Worm (Caenorhabditis elegans) whole organism, L1 larva: ENCODE results near the gene fzy-1.

Experiments
- C04F5.9 ChIP-seq: sonication (generic microtip); optimal IDR thresholded peaks from 2 replicates; lab custom pipeline; 2016; ENCODE audit warnings: missing genetic modification characterization, missing compliant biosample characterization
- C16A3.4 ChIP-seq: fragments of 150-350 bp; optimal IDR thresholded peaks from 2 replicates; lab custom pipeline; 2014; ENCODE audit warnings: missing biosample characterization, missing genetic modification characterization
- Y116A8C.19 ChIP-seq: sonication (generic microtip); optimal IDR thresholded peaks from 2 replicates; lab custom pipeline; 2016; ENCODE audit warnings: missing compliant biosample characterization, missing genetic modification characterization, borderline replicate concordance
- aha-1 ChIP-seq: fragments of 150-350 bp; optimal IDR thresholded peaks from 2 replicates; lab custom pipeline; 2014; ENCODE audit warnings: missing biosample characterization, missing genetic modification characterization
- alr-1 ChIP-seq: fragments of 200-800 bp; sonication (Bioruptor generic); optimal IDR thresholded peaks from 2 replicates; lab custom pipeline; 2018; ENCODE audit warnings: borderline replicate concordance, mild to moderate bottlenecking, missing genetic modification characterization, missing compliant biosample characterization
- aly-2 ChIP-seq: fragments of 150-350 bp; optimal IDR thresholded peaks from 2 replicates; lab custom pipeline; 2014; ENCODE audit warnings: missing biosample characterization, missing genetic modification characterization
- blmp-1 ChIP-seq: fragments of 150-350 bp; optimal IDR thresholded peaks from 2 replicates; lab custom pipeline; 2014; ENCODE audit warnings: missing biosample characterization, missing genetic modification characterization
- ceh-8 ChIP-seq: fragments of 200-800 bp; sonication (Bioruptor generic); optimal IDR thresholded peaks from 2 replicates; lab custom pipeline; 2018; ENCODE audit warnings: mild to moderate bottlenecking, missing genetic modification characterization, moderate library complexity, missing compliant biosample characterization
- ceh-82 ChIP-seq, 3 experiments: fragments of 150-350 bp in 1 of 3; sonication (generic microtip) in 2 of 3; optimal IDR thresholded peaks; 2 replicates each; lab custom pipeline; 2014 to 2017; ENCODE audit warnings: missing biosample characterization in 3 of 3, missing genetic modification characterization in 3 of 3
- ceh-90 ChIP-seq: sonication (generic microtip); optimal IDR thresholded peaks from 2 replicates; lab custom pipeline; 2016; ENCODE audit warnings: missing genetic modification characterization, missing compliant biosample characterization
- dpl-1 ChIP-seq, 3 experiments: fragments of 150-350 bp in 2 of 3; sonication (generic microtip) in 1 of 3; optimal IDR thresholded peaks; 2 replicates each; lab custom pipeline; 2014 to 2017; ENCODE audit warnings: missing biosample characterization in 3 of 3, missing genetic modification characterization in 3 of 3, missing genetic modification reagents in 3 of 3
- dsc-1 ChIP-seq: sonication (generic microtip); optimal IDR thresholded peaks from 2 replicates; lab custom pipeline; 2016; ENCODE audit warnings: mild to moderate bottlenecking, missing genetic modification characterization, missing compliant biosample characterization
- efl-1 ChIP-seq, 4 experiments: fragments of 150-350 bp; optimal IDR thresholded peaks in 3 of 4; peaks in 1 of 4; 1 replicate in 1 of 4; 2 replicates in 3 of 4; lab custom pipeline; 2014; ENCODE audit warnings: missing biosample characterization in 2 of 4, missing genetic modification characterization in 2 of 4, missing genetic modification reagents in 2 of 4
- elt-2 ChIP-seq: sonication (generic microtip); optimal IDR thresholded peaks from 2 replicates; lab custom pipeline; 2016; ENCODE audit warnings: missing genetic modification characterization, mild to moderate bottlenecking, inconsistent platforms, missing compliant biosample characterization, missing genetic modification reagents
- fkh-4 ChIP-seq: sonication (generic microtip); optimal IDR thresholded peaks from 2 replicates; lab custom pipeline; 2016; ENCODE audit warnings: missing compliant biosample characterization, missing genetic modification characterization, borderline replicate concordance
- fkh-8 ChIP-seq: sonication (generic microtip); optimal IDR thresholded peaks from 2 replicates; lab custom pipeline; 2016; ENCODE audit warnings: mild to moderate bottlenecking, missing genetic modification characterization, missing compliant biosample characterization
- fos-1 ChIP-seq: fragments of 150-350 bp; optimal IDR thresholded peaks from 2 replicates; lab custom pipeline; 2014; ENCODE audit warnings: missing biosample characterization, missing genetic modification characterization
- grh-1 ChIP-seq: fragments of 200-800 bp; sonication (Bioruptor generic); IDR thresholded peaks from 2 replicates; pipeline ENCODE4 v1.3.6; 2022; ENCODE audit warnings: missing genetic modification reagents, missing genetic modification characterization, missing compliant biosample characterization
- hlh-17 ChIP-seq: fragments of 200-800 bp; sonication (Bioruptor generic); optimal IDR thresholded peaks from 2 replicates; lab custom pipeline; 2018; ENCODE audit warnings: missing genetic modification characterization, mild to moderate bottlenecking, missing compliant biosample characterization, moderate library complexity, borderline replicate concordance
- jun-1 ChIP-seq: fragments of 150-350 bp; optimal IDR thresholded peaks from 2 replicates; lab custom pipeline; 2014; ENCODE audit warnings: missing biosample characterization, missing genetic modification reagents, missing genetic modification characterization
- lin-13 ChIP-seq: fragments of 150-350 bp; optimal IDR thresholded peaks from 2 replicates; lab custom pipeline; 2014; ENCODE audit warnings: missing biosample characterization, missing genetic modification reagents, missing genetic modification characterization
- lin-14 ChIP-seq: fragments of 200-800 bp; sonication (Bioruptor generic); optimal IDR thresholded peaks from 2 replicates; lab custom pipeline; 2018; ENCODE audit warnings: mild to moderate bottlenecking, missing genetic modification characterization, moderate library complexity, missing compliant biosample characterization
- lsy-2 ChIP-seq, 2 experiments: fragments of 150-350 bp; optimal IDR thresholded peaks; 2 replicates each; lab custom pipeline; 2014; ENCODE audit warnings: missing biosample characterization in 2 of 2, missing genetic modification characterization in 2 of 2
- mdl-1 ChIP-seq, 2 experiments: fragments of 150-350 bp; optimal IDR thresholded peaks; 2 replicates each; lab custom pipeline; 2014 to 2017; ENCODE audit warnings: missing biosample characterization in 2 of 2, missing genetic modification characterization in 2 of 2, inconsistent platforms in 1 of 2
- mef-2 ChIP-seq: fragments of 150-350 bp; optimal IDR thresholded peaks from 2 replicates; lab custom pipeline; 2014; ENCODE audit warnings: missing biosample characterization, missing genetic modification characterization
- mep-1 ChIP-seq: fragments of 150-350 bp; optimal IDR thresholded peaks from 2 replicates; lab custom pipeline; 2014; ENCODE audit warnings: missing biosample characterization, missing genetic modification characterization
- nhr-12 ChIP-seq: sonication (generic microtip); optimal IDR thresholded peaks from 2 replicates; lab custom pipeline; 2017; ENCODE audit warnings: missing biosample characterization, missing genetic modification characterization
- nhr-237 ChIP-seq: fragments of 150-350 bp; optimal IDR thresholded peaks from 2 replicates; lab custom pipeline; 2014; ENCODE audit warnings: missing biosample characterization, missing genetic modification characterization
- nhr-28 ChIP-seq: fragments of 150-350 bp; optimal IDR thresholded peaks from 2 replicates; lab custom pipeline; 2014; ENCODE audit warnings: missing biosample characterization, missing genetic modification characterization
- nhr-47 ChIP-seq: sonication (generic microtip); optimal IDR thresholded peaks from 2 replicates; lab custom pipeline; 2016; ENCODE audit warnings: mild to moderate bottlenecking, missing genetic modification characterization, moderate library complexity, missing compliant biosample characterization
- nhr-71 ChIP-seq: sonication (generic microtip); optimal IDR thresholded peaks from 2 replicates; lab custom pipeline; 2016; ENCODE audit warnings: mild to moderate bottlenecking, missing genetic modification characterization, moderate library complexity, missing compliant biosample characterization
- nhr-76 ChIP-seq: sonication (generic microtip); optimal IDR thresholded peaks from 2 replicates; lab custom pipeline; 2017; ENCODE audit warnings: missing biosample characterization, missing genetic modification characterization
- nhr-84 ChIP-seq: sonication (generic microtip); optimal IDR thresholded peaks from 2 replicates; lab custom pipeline; 2017; ENCODE audit warnings: missing biosample characterization, missing genetic modification characterization
- nhr-85 ChIP-seq: sonication (generic microtip); peaks from one replicate; lab custom pipeline; 2016; ENCODE audit warnings: missing genetic modification characterization, inconsistent platforms, missing compliant biosample characterization
- pqm-1 ChIP-seq: sonication (generic microtip); optimal IDR thresholded peaks from 3 replicates; lab custom pipeline; 2017; ENCODE audit warnings: missing biosample characterization, missing genetic modification characterization
- rnt-1 ChIP-seq: sonication (generic microtip); optimal IDR thresholded peaks from 2 replicates; lab custom pipeline; 2016; ENCODE audit warnings: mild to moderate bottlenecking, missing genetic modification characterization, moderate library complexity, missing compliant biosample characterization
- skn-1 ChIP-seq: fragments of 150-350 bp; optimal IDR thresholded peaks from 2 replicates; lab custom pipeline; 2014; ENCODE audit warnings: missing biosample characterization, missing genetic modification characterization
- snu-23 ChIP-seq: sonication (generic microtip); optimal IDR thresholded peaks from 2 replicates; lab custom pipeline; 2016; ENCODE audit warnings: missing genetic modification characterization, missing compliant biosample characterization
- sptf-1 ChIP-seq: fragments of 150-350 bp; optimal IDR thresholded peaks from 2 replicates; lab custom pipeline; 2014; ENCODE audit warnings: missing biosample characterization, missing genetic modification characterization
- sup-37 ChIP-seq: fragments of 200-800 bp; sonication (Bioruptor generic); optimal IDR thresholded peaks from 2 replicates; lab custom pipeline; 2018; ENCODE audit warnings: mild to moderate bottlenecking, missing genetic modification characterization, missing compliant biosample characterization
- tbx-2 ChIP-seq: sonication (generic microtip); optimal IDR thresholded peaks from 2 replicates; lab custom pipeline; 2016; ENCODE audit warnings: missing genetic modification characterization, missing compliant biosample characterization
- tlp-1 ChIP-seq: fragments of 150-350 bp; optimal IDR thresholded peaks from 2 replicates; lab custom pipeline; 2014; ENCODE audit warnings: missing biosample characterization, missing genetic modification characterization
- unc-130 ChIP-seq: fragments of 150-350 bp; optimal IDR thresholded peaks from 2 replicates; lab custom pipeline; 2017; ENCODE audit warnings: missing biosample characterization, missing genetic modification characterization, inconsistent platforms
- unc-30 ChIP-seq: sonication (generic microtip); optimal IDR thresholded peaks from 2 replicates; lab custom pipeline; 2017; ENCODE audit warnings: missing biosample characterization, missing genetic modification characterization
- unc-62 ChIP-seq: fragments of 150-350 bp; optimal IDR thresholded peaks from 2 replicates; lab custom pipeline; 2014; ENCODE audit warnings: missing biosample characterization, missing genetic modification reagents, missing genetic modification characterization
- unc-86 ChIP-seq: sonication (generic microtip); optimal IDR thresholded peaks from 2 replicates; lab custom pipeline; 2016; ENCODE audit warnings: missing genetic modification characterization, missing compliant biosample characterization
- xbp-1 ChIP-seq: sonication (generic microtip); optimal IDR thresholded peaks from 2 replicates; lab custom pipeline; 2016; ENCODE audit warnings: missing genetic modification characterization, missing compliant biosample characterization
- zag-1 ChIP-seq: fragments of 150-350 bp; optimal IDR thresholded peaks from 2 replicates; lab custom pipeline; 2014; ENCODE audit warnings: missing biosample characterization, missing genetic modification characterization

Gene fzy-1

DNA sequence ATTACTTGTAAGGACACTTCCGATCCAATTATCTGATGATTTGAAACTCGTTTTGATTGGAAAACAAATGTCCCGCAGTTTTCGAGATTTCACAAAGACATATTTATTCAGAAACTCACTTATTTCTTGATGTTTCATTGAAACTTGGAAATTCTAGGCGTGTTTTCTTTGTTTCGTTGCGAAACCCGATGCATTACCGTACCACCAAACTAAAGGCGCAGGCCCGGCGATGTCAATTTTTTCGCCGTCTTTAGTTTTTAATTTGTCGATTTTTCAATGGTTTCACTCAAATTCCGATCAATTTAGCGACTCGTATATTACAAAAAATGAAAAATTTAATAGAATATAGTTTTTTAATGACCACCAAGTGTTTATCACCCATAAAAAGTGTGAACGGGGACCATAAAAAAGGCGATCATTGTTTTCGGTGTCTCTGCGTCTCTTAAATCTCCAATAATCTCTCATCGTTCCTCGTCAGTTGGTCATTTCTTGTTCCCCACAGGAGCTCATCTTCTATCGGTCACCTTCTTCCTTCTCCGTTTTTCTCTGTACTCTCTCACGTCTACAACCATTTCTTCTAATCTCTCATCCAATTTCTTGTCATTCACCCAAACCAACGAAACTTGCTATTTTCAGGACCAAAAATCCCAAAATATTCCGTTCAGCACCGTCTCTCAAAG lies 34.7 kb upstream of the fzy-1 start, which contains the start of gene clr-1:
Gene clr-1 (plus strand): TSS at position 630 of the 680 bp plus-strand sequence.
- no peak for TF ChIP-seq skn-1
- no peak for TF ChIP-seq lin-13 (GFP tag; lab: Kevin White, UChicago)
- peak; percentile 8 for TF ChIP-seq nhr-85 (tag; lab: Kevin White, UChicago)
- no peak for TF ChIP-seq efl-1 (optimal IDR thresholded peaks at IDR 0.05; lab: Kevin White, UChicago)
- TF ChIP-seq efl-1 (GFP tag; optimal IDR thresholded peaks at IDR 0.05 in 1 of 2; lab: Kevin White, UChicago): peak in 1 of 2 experiments; percentile 34
- TF ChIP-seq mef-2 (tag; lab: Kevin White, UChicago): no peak
- TF ChIP-seq rnt-1: peak; percentile 39
- no peak for TF ChIP-seq unc-30 (tag; lab: Kevin White, UChicago)
- TF ChIP-seq lin-14 (GFP tag; lab: Kevin White, UChicago): peak; percentile 20

DNA sequence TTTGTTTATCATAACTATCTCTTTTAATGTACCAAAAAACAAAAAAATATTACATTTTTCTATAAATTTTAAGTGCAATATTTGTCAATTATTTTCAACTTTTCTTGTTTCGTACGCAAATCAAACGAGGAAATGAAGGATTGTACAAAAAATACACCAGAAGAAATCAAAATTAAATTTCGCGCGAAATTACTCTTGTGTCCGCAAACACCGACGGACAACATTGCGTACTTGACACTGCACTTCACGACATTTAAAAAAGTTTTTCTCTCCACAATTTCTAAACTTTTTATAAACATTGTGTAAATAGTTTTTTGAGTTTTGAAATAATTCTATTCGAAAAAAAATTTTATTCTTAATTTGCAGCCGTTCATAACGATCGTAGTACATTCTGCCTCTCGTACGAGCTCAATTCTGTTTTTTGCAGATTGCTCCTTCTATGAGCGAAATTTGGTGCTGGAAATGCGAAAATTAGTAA lies 26.6 kb upstream of the fzy-1 start, which contains the start of gene mrps-16:
Gene mrps-16 (plus strand): TSS at position 428 of the 478 bp plus-strand sequence.
- peak; percentile 67 for TF ChIP-seq xbp-1 (tag; lab: Kevin White, UChicago)
- TF ChIP-seq dpl-1 (GFP tag; optimal IDR thresholded peaks at IDR 0.05; lab: Kevin White, UChicago): peak; percentile 96 to 98 (median 97)
- peak; percentile 82 to 83 for TF ChIP-seq lsy-2 (tag; optimal IDR thresholded peaks at IDR 0.05; lab: Kevin White, UChicago)
- TF ChIP-seq C16A3.4 (tag; lab: Kevin White, UChicago): peak; percentile 80
- no peak for TF ChIP-seq nhr-237 (tag; lab: Kevin White, UChicago)
- no peak for TF ChIP-seq aha-1 (tag; lab: Kevin White, UChicago)
- peak; percentile 32 for TF ChIP-seq lin-13 (GFP tag; lab: Kevin White, UChicago)
- no peak for TF ChIP-seq nhr-28 (tag; lab: Kevin White, UChicago)
- TF ChIP-seq dsc-1 (tag; lab: Kevin White, UChicago): peak; percentile 59
- no peak for TF ChIP-seq zag-1 (tag; lab: Kevin White, UChicago)
- peak; percentile 45 for TF ChIP-seq fos-1 (tag; lab: Kevin White, UChicago)
- peak; percentile 58 for TF ChIP-seq jun-1 (tag; lab: Kevin White, UChicago)
- peak; percentile 81 for TF ChIP-seq nhr-71 (tag; lab: Kevin White, UChicago)
- peak; percentile 81 for TF ChIP-seq nhr-47 (tag; lab: Kevin White, UChicago)
- no peak for TF ChIP-seq nhr-12 (tag; lab: Kevin White, UChicago)
- peak; percentile 58 for TF ChIP-seq unc-86 (tag; lab: Kevin White, UChicago)
- peak; percentile 59 for TF ChIP-seq blmp-1 (tag; lab: Kevin White, UChicago)
- no peak for TF ChIP-seq alr-1 (tag; lab: Kevin White, UChicago)
- TF ChIP-seq rnt-1: peak; percentile 79
- TF ChIP-seq C04F5.9 (tag; lab: Kevin White, UChicago): peak; percentile 4
- TF ChIP-seq mep-1: peak; percentile 84
- peak; percentile 87 for TF ChIP-seq nhr-85 (tag; lab: Kevin White, UChicago)
- peak; percentile 94 to 98 for TF ChIP-seq efl-1 (optimal IDR thresholded peaks at IDR 0.05; lab: Kevin White, UChicago)
- TF ChIP-seq efl-1 (GFP tag; optimal IDR thresholded peaks at IDR 0.05 in 1 of 2; lab: Kevin White, UChicago): peak; percentile 99 to 100
- peak; percentile 52 for TF ChIP-seq skn-1
- no peak for TF ChIP-seq hlh-17
- no peak for TF ChIP-seq unc-62 (GFP tag; lab: Kevin White, UChicago)
- no peak for TF ChIP-seq tlp-1 (tag; lab: Kevin White, UChicago)
- TF ChIP-seq mdl-1 (tag; optimal IDR thresholded peaks at IDR 0.05; lab: Kevin White, UChicago): peak in 1 of 2 experiments; percentile 28
- peak; percentile 61 for TF ChIP-seq elt-2 (tag; lab: Kevin White, UChicago)
- no peak for TF ChIP-seq unc-30 (tag; lab: Kevin White, UChicago)
- peak; percentile 58 for TF ChIP-seq unc-130 (tag; lab: Kevin White, UChicago)
- TF ChIP-seq nhr-84 (tag; lab: Kevin White, UChicago): no peak
- TF ChIP-seq Y116A8C.19 (tag; lab: Kevin White, UChicago): no peak
- no peak for TF ChIP-seq sup-37
- peak; percentile 6 for TF ChIP-seq ceh-8 (GFP tag; lab: Kevin White, UChicago)
- no peak for TF ChIP-seq nhr-76 (tag; lab: Kevin White, UChicago)
- peak; percentile 51 to 73 (median 67) for TF ChIP-seq ceh-82 (tag; optimal IDR thresholded peaks at IDR 0.05; lab: Kevin White, UChicago)
- no peak for TF ChIP-seq sptf-1 (tag; lab: Kevin White, UChicago)
- no peak for TF ChIP-seq fkh-4 (tag; lab: Kevin White, UChicago)
- peak; percentile 54 for TF ChIP-seq grh-1 (GFP tag; lab: Robert Waterston, UW)
- TF ChIP-seq tbx-2 (tag; lab: Kevin White, UChicago): peak; percentile 79
- peak; percentile 80 for TF ChIP-seq snu-23 (GFP tag; lab: Kevin White, UChicago)
- peak; percentile 62 for TF ChIP-seq lin-14 (GFP tag; lab: Kevin White, UChicago)
- TF ChIP-seq pqm-1: no peak
- TF ChIP-seq fkh-8 (tag; lab: Kevin White, UChicago): peak; percentile 36
- no peak for TF ChIP-seq ceh-90 (tag; lab: Kevin White, UChicago)
- peak; percentile 24 for TF ChIP-seq aly-2 (tag; lab: Kevin White, UChicago)
